Fruit fly (Drosophila melanogaster) whole organism, embryonic: ENCODE data around the gene Adgf-C.

Experiments
- Atf-2 ChIP-seq: fragments of 200-800 bp; sonication (Bioruptor generic); optimal IDR thresholded peaks from 2 replicates; lab custom pipeline; 2016; ENCODE audit warnings: missing biosample characterization, missing genetic modification characterization
- Awh ChIP-seq: fragments of 200-800 bp; sonication (Bioruptor generic); IDR thresholded peaks from 2 replicates; pipeline ENCODE4, ENCODE4 v1.3.6; 2022; ENCODE audit warnings: missing biosample characterization, missing genetic modification characterization
- Bdp1 ChIP-seq: fragments of 200-800 bp; sonication (Bioruptor generic); optimal IDR thresholded peaks from 3 replicates; lab custom pipeline; 2016; ENCODE audit warnings: missing biosample characterization, missing genetic modification characterization
- Bgb ChIP-seq: fragments of 200-800 bp; sonication (Bioruptor generic); IDR thresholded peaks from 2 replicates; pipeline ENCODE4 v1.3.6; 2022; ENCODE audit warnings: missing biosample characterization, missing genetic modification characterization; ENCODE audit not compliant: partially characterized antibody
- CG10431 ChIP-seq: fragments of 200-800 bp; sonication (Bioruptor generic); optimal IDR thresholded peaks from 3 replicates; lab custom pipeline; 2018; ENCODE audit warnings: missing biosample characterization, mild to moderate bottlenecking, missing genetic modification characterization
- CG11695 ChIP-seq: fragments of 200-800 bp; sonication (Bioruptor generic); IDR thresholded peaks from 3 replicates; pipeline ENCODE4 v1.3.6; 2022; ENCODE audit warnings: missing biosample characterization, missing genetic modification characterization
- CG14441 ChIP-seq: fragments of 200-800 bp; sonication (Bioruptor generic); IDR thresholded peaks from 2 replicates; pipeline ENCODE4 v1.3.6; 2022; ENCODE audit warnings: missing biosample characterization, missing genetic modification characterization
- CG14667 ChIP-seq: fragments of 200-800 bp; sonication (Bioruptor generic); IDR thresholded peaks from 2 replicates; pipeline ENCODE4 v1.3.6; 2022; ENCODE audit warnings: missing biosample characterization, missing genetic modification characterization
- CG15479 ChIP-seq: fragments of 200-800 bp; sonication (Bioruptor generic); optimal IDR thresholded peaks from 3 replicates; lab custom pipeline; 2019; ENCODE audit warnings: missing biosample characterization, mild to moderate bottlenecking, missing genetic modification characterization, moderate library complexity
- CG15696 ChIP-seq: fragments of 200-800 bp; sonication (Bioruptor generic); optimal IDR thresholded peaks from 2 replicates; lab custom pipeline; 2019; ENCODE audit warnings: missing biosample characterization, mild to moderate bottlenecking, missing genetic modification characterization, moderate library complexity
- CG1603 ChIP-seq: fragments of 200-800 bp; sonication (Bioruptor generic); optimal IDR thresholded peaks from 2 replicates; lab custom pipeline; 2019; ENCODE audit warnings: missing biosample characterization, mild to moderate bottlenecking, missing genetic modification characterization, moderate library complexity
- CG17568 ChIP-seq: fragments of 200-800 bp; sonication (Bioruptor generic); optimal IDR thresholded peaks from 2 replicates; lab custom pipeline; 2018; ENCODE audit warnings: missing biosample characterization, mild to moderate bottlenecking, missing genetic modification characterization, moderate library complexity
- CG18599 ChIP-seq: fragments of 200-800 bp; sonication (Bioruptor generic); optimal IDR thresholded peaks from 3 replicates; lab custom pipeline; 2017; ENCODE audit warnings: missing biosample characterization, missing genetic modification characterization, mild to moderate bottlenecking, moderate library complexity, missing genetic modification reagents
- CG18619 ChIP-seq: fragments of 200-800 bp; sonication (Bioruptor generic); optimal IDR thresholded peaks from 3 replicates; lab custom pipeline; 2017; ENCODE audit warnings: missing biosample characterization, mild to moderate bottlenecking, missing genetic modification characterization
- CG2116 ChIP-seq: fragments of 200-800 bp; sonication (Bioruptor generic); optimal IDR thresholded peaks from 3 replicates; lab custom pipeline; 2018; ENCODE audit warnings: missing biosample characterization, mild to moderate bottlenecking, missing genetic modification characterization
- CG2889 ChIP-seq: fragments of 200-800 bp; sonication (Bioruptor generic); IDR thresholded peaks from 3 replicates; pipeline ENCODE4 v1.3.6; 2022; ENCODE audit warnings: missing biosample characterization, missing genetic modification characterization
- CG30020 ChIP-seq: fragments of 200-800 bp; optimal IDR thresholded peaks from 2 replicates; lab custom pipeline; 2019; ENCODE audit warnings: missing biosample characterization, mild to moderate bottlenecking, missing genetic modification characterization, moderate library complexity
- CG4617 ChIP-seq: fragments of 200-800 bp; sonication (Bioruptor generic); optimal IDR thresholded peaks from 3 replicates; lab custom pipeline; 2016; ENCODE audit warnings: missing biosample characterization, missing genetic modification characterization, borderline replicate concordance
- CG6813 ChIP-seq: fragments of 200-800 bp; sonication (Bioruptor generic); optimal IDR thresholded peaks from 2 replicates; lab custom pipeline; 2017; ENCODE audit warnings: missing biosample characterization, missing genetic modification characterization, mild to moderate bottlenecking, moderate library complexity, missing genetic modification reagents
- CG7839 ChIP-seq: fragments of 200-800 bp; sonication (Bioruptor generic); optimal IDR thresholded peaks from 3 replicates; lab custom pipeline; 2018; ENCODE audit warnings: missing biosample characterization, mild to moderate bottlenecking, missing genetic modification characterization, moderate library complexity
- CG8765 ChIP-seq: fragments of 200-800 bp; sonication (Bioruptor generic); IDR thresholded peaks from 2 replicates; pipeline ENCODE4 v1.3.6; 2022; ENCODE audit warnings: missing biosample characterization, missing genetic modification characterization
- CG9817 ChIP-seq: fragments of 200-800 bp; sonication (Bioruptor generic); optimal IDR thresholded peaks from 2 replicates; lab custom pipeline; 2018; ENCODE audit warnings: missing biosample characterization, mild to moderate bottlenecking, missing genetic modification characterization, moderate library complexity
- CHES-1-like ChIP-seq: fragments of 200-800 bp; sonication (Bioruptor generic); optimal IDR thresholded peaks from 2 replicates; lab custom pipeline; 2016; ENCODE audit warnings: missing biosample characterization, missing genetic modification characterization
- CrebB ChIP-seq: fragments of 200-800 bp; sonication (Bioruptor generic); optimal IDR thresholded peaks from 3 replicates; lab custom pipeline; 2018; ENCODE audit warnings: missing biosample characterization, mild to moderate bottlenecking, missing genetic modification characterization
- Eip74EF ChIP-seq, 2 experiments: fragments of 200-800 bp in 1 of 2; fragments of >200 bp in 1 of 2; sonication (Bioruptor generic) in 1 of 2; optimal IDR thresholded peaks; 2 replicates each; lab custom pipeline; 2017 to 2019; ENCODE audit warnings: missing biosample characterization in 2 of 2, missing genetic modification characterization in 2 of 2, mild to moderate bottlenecking in 1 of 2, moderate library complexity in 1 of 2
- Fer3 ChIP-seq: fragments of 200-800 bp; sonication (Bioruptor generic); optimal IDR thresholded peaks from 2 replicates; lab custom pipeline; 2018; ENCODE audit warnings: missing biosample characterization, mild to moderate bottlenecking, missing genetic modification characterization, moderate library complexity
- Gsc ChIP-seq: fragments of 200-800 bp; sonication (Bioruptor generic); IDR thresholded peaks from 2 replicates; pipeline ENCODE4 v1.3.6; 2022; ENCODE audit warnings: missing biosample characterization, missing genetic modification characterization
- Hsf ChIP-seq: fragments of 200-800 bp; sonication (Bioruptor generic); optimal IDR thresholded peaks from 3 replicates; lab custom pipeline; 2016; ENCODE audit warnings: missing biosample characterization, missing genetic modification characterization
- Jarid2 ChIP-seq: fragments of 200-800 bp; sonication (Bioruptor generic); optimal IDR thresholded peaks from 3 replicates; lab custom pipeline; 2017; ENCODE audit warnings: mild to moderate bottlenecking, missing biosample characterization, missing genetic modification reagents, missing genetic modification characterization
- Nf-YC ChIP-seq: fragments of 200-800 bp; optimal IDR thresholded peaks from 3 replicates; lab custom pipeline; 2019; ENCODE audit warnings: missing biosample characterization, mild to moderate bottlenecking, missing genetic modification characterization, moderate library complexity
- Oaz ChIP-seq: fragments of 200-800 bp; sonication (Bioruptor generic); IDR thresholded peaks from 2 replicates; pipeline ENCODE4 v1.3.6; 2022; ENCODE audit warnings: missing biosample characterization, missing genetic modification characterization
- Sox102F ChIP-seq: fragments of 200-800 bp; sonication (Bioruptor generic); optimal IDR thresholded peaks from 2 replicates; lab custom pipeline; 2018; ENCODE audit warnings: missing biosample characterization, mild to moderate bottlenecking, missing genetic modification characterization, moderate library complexity
- amos ChIP-seq: fragments of 200-800 bp; sonication (Bioruptor generic); IDR thresholded peaks from 2 replicates; pipeline ENCODE4 v1.3.6; 2022; ENCODE audit warnings: missing biosample characterization, missing genetic modification characterization; ENCODE audit not compliant: partially characterized antibody
- az2 ChIP-seq: fragments of 200-800 bp; sonication (Bioruptor generic); optimal IDR thresholded peaks from 3 replicates; lab custom pipeline; 2016; ENCODE audit warnings: missing biosample characterization, missing genetic modification characterization
- bab2 ChIP-seq: fragments of 200-800 bp; sonication (Bioruptor generic); optimal IDR thresholded peaks from 2 replicates; lab custom pipeline; 2016; ENCODE audit warnings: missing biosample characterization, missing genetic modification characterization
- croc ChIP-seq: fragments of 200-800 bp; sonication (Bioruptor generic); conservative IDR thresholded peaks from 3 replicates; pipeline ENCODE4 v1.3.6; 2022; ENCODE audit warnings: missing biosample characterization, missing genetic modification characterization
- en ChIP-seq: fragments of 200-800 bp; sonication (Bioruptor generic); optimal IDR thresholded peaks from 2 replicates; lab custom pipeline; 2016; ENCODE audit warnings: missing biosample characterization, missing genetic modification characterization
- gem ChIP-seq: fragments of 200-800 bp; sonication (Bioruptor generic); optimal IDR thresholded peaks from 2 replicates; lab custom pipeline; 2019; ENCODE audit warnings: missing biosample characterization, mild to moderate bottlenecking, missing genetic modification characterization, moderate library complexity
- gfzf ChIP-seq: fragments of 200-800 bp; sonication (Bioruptor generic); optimal IDR thresholded peaks from 2 replicates; lab custom pipeline; 2016; ENCODE audit warnings: missing biosample characterization, mild to moderate bottlenecking, missing genetic modification characterization, moderate library complexity
- hbn ChIP-seq: fragments of 200-800 bp; sonication (Bioruptor generic); IDR thresholded peaks from 2 replicates; pipeline ENCODE4 v1.3.6; 2022; ENCODE audit warnings: missing biosample characterization, missing genetic modification characterization; ENCODE audit not compliant: partially characterized antibody
- oc ChIP-seq: fragments of 200-800 bp; sonication (Bioruptor generic); optimal IDR thresholded peaks from 2 replicates; lab custom pipeline; 2018; ENCODE audit warnings: missing biosample characterization, mild to moderate bottlenecking, missing genetic modification characterization, moderate library complexity
- odd ChIP-seq: fragments of 200-800 bp; sonication (Bioruptor generic); optimal IDR thresholded peaks from 2 replicates; lab custom pipeline; 2017; ENCODE audit warnings: missing biosample characterization, mild to moderate bottlenecking, missing genetic modification characterization
- onecut ChIP-seq: fragments of 200-800 bp; sonication (Bioruptor generic); IDR thresholded peaks from 2 replicates; pipeline ENCODE4 v1.3.6; 2022; ENCODE audit warnings: missing biosample characterization, missing genetic modification characterization
- otp ChIP-seq: fragments of 200-800 bp; sonication (Bioruptor generic); IDR thresholded peaks from 3 replicates; pipeline ENCODE4, ENCODE4 v1.3.6; 2022; ENCODE audit warnings: missing biosample characterization, missing genetic modification characterization
- pfk ChIP-seq: fragments of 200-800 bp; sonication (Bioruptor generic); optimal IDR thresholded peaks from 2 replicates; lab custom pipeline; 2018; ENCODE audit warnings: missing biosample characterization, mild to moderate bottlenecking, missing genetic modification characterization, moderate library complexity
- pzg ChIP-seq: fragments of 200-800 bp; sonication (Bioruptor generic); optimal IDR thresholded peaks from 3 replicates; lab custom pipeline; 2018; ENCODE audit warnings: missing biosample characterization, mild to moderate bottlenecking, missing genetic modification characterization, moderate library complexity
- sima ChIP-seq: fragments of 200-800 bp; sonication (Bioruptor generic); optimal IDR thresholded peaks from 2 replicates; lab custom pipeline; 2016; ENCODE audit warnings: missing biosample characterization, missing genetic modification characterization
- stwl ChIP-seq: fragments of 200-800 bp; sonication (Bioruptor generic); optimal IDR thresholded peaks from 3 replicates; lab custom pipeline; 2018; ENCODE audit warnings: missing biosample characterization, mild to moderate bottlenecking, missing genetic modification characterization, moderate library complexity
- trh ChIP-seq: fragments of 200-800 bp; sonication (Bioruptor generic); optimal IDR thresholded peaks from 2 replicates; lab custom pipeline; 2016; ENCODE audit warnings: missing biosample characterization, missing genetic modification characterization
- usp ChIP-seq: fragments of >200 bp; optimal IDR thresholded peaks from 2 replicates; lab custom pipeline; 2017; ENCODE audit warnings: missing biosample characterization, missing genetic modification characterization
- wor ChIP-seq: fragments of 200-800 bp; sonication (Bioruptor generic); IDR thresholded peaks from 2 replicates; pipeline ENCODE4 v1.3.6; 2022; ENCODE audit warnings: missing biosample characterization, missing genetic modification characterization

Gene Adgf-C

DNA sequence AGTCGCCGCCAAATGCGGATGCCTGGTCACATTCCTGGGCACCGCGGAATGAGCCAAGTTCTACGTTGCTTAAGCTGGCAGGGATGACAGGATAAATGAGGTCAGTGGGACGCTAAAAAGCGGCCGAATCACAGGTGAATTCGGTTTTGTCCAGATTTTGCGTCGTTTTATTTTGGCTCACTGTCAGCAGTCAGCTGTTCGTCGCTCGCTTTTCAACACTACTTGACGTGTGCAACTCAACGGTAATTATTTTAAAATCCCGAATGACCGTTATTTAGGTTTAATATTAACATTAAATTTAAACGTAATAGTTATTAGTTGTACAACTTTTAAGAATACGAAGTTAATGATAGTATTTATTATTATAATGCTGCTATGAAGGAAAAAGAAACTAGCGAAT is 7.2 kb upstream of the Adgf-C start (continued):
- no peak for TF ChIP-seq Oaz (GFP tag; lab: Robert Waterston, UW)
- TF ChIP-seq CG18599: no peak
- TF ChIP-seq croc (GFP tag; lab: Robert Waterston, UW): no peak
- no peak for TF ChIP-seq CG6813
- no peak for TF ChIP-seq CG18619
- no peak for TF ChIP-seq usp
- TF ChIP-seq az2 (GFP tag; lab: Kevin White, UChicago): no peak
- no peak for TF ChIP-seq pfk (GFP tag; lab: Kevin White, UChicago)
- TF ChIP-seq trh: no peak
- no peak for TF ChIP-seq oc (tag; lab: Kevin White, UChicago)
- no peak for TF ChIP-seq Eip74EF (GFP tag; optimal IDR thresholded peaks at IDR 0.05; lab: Kevin White, UChicago)
- no peak for TF ChIP-seq CG7839 (tag; lab: Kevin White, UChicago)
- TF ChIP-seq Awh (GFP tag; lab: Robert Waterston, UW): no peak
- TF ChIP-seq CHES-1-like (GFP tag; lab: Kevin White, UChicago): no peak
- peak; percentile 34 for TF ChIP-seq pzg (GFP tag; lab: Kevin White, UChicago)
- TF ChIP-seq stwl (tag; lab: Kevin White, UChicago): peak; percentile 37
- TF ChIP-seq Fer3: no peak
- no peak for TF ChIP-seq en
- no peak for TF ChIP-seq CG10431
- no peak for TF ChIP-seq amos (GFP tag; lab: Robert Waterston, UW)
- TF ChIP-seq Bdp1 (GFP tag; lab: Kevin White, UChicago): no peak
- TF ChIP-seq gem (tag; lab: Kevin White, UChicago): no peak
- TF ChIP-seq CG9817 (tag; lab: Kevin White, UChicago): no peak
- no peak for TF ChIP-seq CG15696 (tag; lab: Kevin White, UChicago)
- no peak for TF ChIP-seq CG2889
- no peak for TF ChIP-seq CrebB (tag; lab: Kevin White, UChicago)
- TF ChIP-seq onecut: no peak
- no peak for TF ChIP-seq bab2
- TF ChIP-seq gfzf (GFP tag; lab: Kevin White, UChicago): peak; percentile 30
- no peak for TF ChIP-seq sima (GFP tag; lab: Kevin White, UChicago)
- no peak for TF ChIP-seq CG14667 (GFP tag; lab: Robert Waterston, UW)
- no peak for TF ChIP-seq CG17568 (GFP tag; lab: Kevin White, UChicago)
- TF ChIP-seq CG11695 (GFP tag; lab: Robert Waterston, UW): no peak
- TF ChIP-seq wor (GFP tag; lab: Robert Waterston, UW): no peak
- TF ChIP-seq Nf-YC (tag; lab: Kevin White, UChicago): no peak
- TF ChIP-seq CG2116 (GFP tag; lab: Kevin White, UChicago): peak; percentile 80
- TF ChIP-seq Gsc (GFP tag; lab: Robert Waterston, UW): no peak
- no peak for TF ChIP-seq Sox102F (GFP tag; lab: Kevin White, UChicago)
- no peak for TF ChIP-seq Atf-2 (GFP tag; lab: Kevin White, UChicago)
- TF ChIP-seq CG15479 (GFP tag; lab: Kevin White, UChicago): no peak
- no peak for TF ChIP-seq Jarid2 (GFP tag; lab: Kevin White, UChicago)
- no peak for TF ChIP-seq CG8765 (GFP tag; lab: Robert Waterston, UW)
- TF ChIP-seq odd (GFP tag; lab: Kevin White, UChicago): no peak
- 0 out of 2 replicates have a peak, but pooled peaks have one; percentile 28 for TF ChIP-seq hbn (GFP tag; lab: Robert Waterston, UW)
- no peak for TF ChIP-seq otp (GFP tag; lab: Robert Waterston, UW)
- TF ChIP-seq Bgb: no peak
- no peak for TF ChIP-seq CG1603 (tag; lab: Kevin White, UChicago)
- TF ChIP-seq CG4617 (GFP tag; lab: Kevin White, UChicago): no peak
- no peak for TF ChIP-seq CG14441 (GFP tag; lab: Robert Waterston, UW)
- no peak for TF ChIP-seq Hsf (GFP tag; lab: Kevin White, UChicago)
- TF ChIP-seq CG30020 (tag; lab: Kevin White, UChicago): no peak
